Worm (Caenorhabditis elegans): ENCODE measurements around the gene aipr-1.

Gene aipr-1

ce11 chrII:6615232-6616029 lies 21.4 kb upstream of the aipr-1 start:
- TF ChIP-seq pes-1 (GFP tag; IDR thresholded peaks at IDR 0.05) (no peak), F13C5.2 (tag; optimal IDR thresholded peaks at IDR 0.05) (no peak), flt-1 (GFP tag; IDR thresholded peaks at IDR 0.05) (no peak), ama-1 (optimal IDR thresholded peaks at IDR 0.05) (no peak), tbx-11 (GFP tag; IDR thresholded peaks at IDR 0.05) (no peak), hmg-4 (GFP tag; optimal IDR thresholded peaks at IDR 0.05) (no peak), sea-1 (GFP tag; conservative IDR thresholded peaks at IDR 0.05) (no peak), ceh-36 (tag; optimal IDR thresholded peaks at IDR 0.05) (no peak), ets-7 (tag; optimal IDR thresholded peaks at IDR 0.05) (no peak), B0310.2 (tag; optimal IDR thresholded peaks at IDR 0.05) (no peak), ceh-13 (GFP tag; optimal IDR thresholded peaks at IDR 0.05) (no peak), aly-1 (tag; optimal IDR thresholded peaks at IDR 0.05) (no peak), hnd-1 (tag; optimal IDR thresholded peaks at IDR 0.05) (no peak), tra-4 (tag; optimal IDR thresholded peaks at IDR 0.05) (no peak), tbx-37 (GFP tag; conservative IDR thresholded peaks at IDR 0.05) (no peak), scrt-1 (GFP tag; IDR thresholded peaks at IDR 0.05) (no peak), hmbx-1 (tag; optimal IDR thresholded peaks at IDR 0.05) (no peak)

ce11 chrII:6614500-6614899 lies 20.4 kb upstream of the aipr-1 start:
- TF ChIP-seq hmbx-1 (tag; optimal IDR thresholded peaks at IDR 0.05) (no peak), tbx-37 (GFP tag; conservative IDR thresholded peaks at IDR 0.05) (no peak)

- TF ChIP-seq hmbx-1 (tag; optimal IDR thresholded peaks at IDR 0.05) (no peak), F13C5.2 (tag; optimal IDR thresholded peaks at IDR 0.05) (no peak), pes-1 (GFP tag; IDR thresholded peaks at IDR 0.05) (no peak), ets-7 (tag; optimal IDR thresholded peaks at IDR 0.05) (no peak), hnd-1 (tag; optimal IDR thresholded peaks at IDR 0.05) (no peak), flt-1 (GFP tag; IDR thresholded peaks at IDR 0.05) (no peak), B0310.2 (tag; optimal IDR thresholded peaks at IDR 0.05) (no peak), tbx-37 (GFP tag; conservative IDR thresholded peaks at IDR 0.05) (no peak)
These were observed 18.5 kb upstream of the aipr-1 start for ce11 chrII:6612544-6612943.

- TF ChIP-seq pes-1 (GFP tag; IDR thresholded peaks at IDR 0.05), result no peak
- TF ChIP-seq hnd-1 (tag; optimal IDR thresholded peaks at IDR 0.05), result no peak
- no peak for TF ChIP-seq F13C5.2 (tag; optimal IDR thresholded peaks at IDR 0.05)
- TF ChIP-seq tbx-11 (GFP tag; IDR thresholded peaks at IDR 0.05), result no peak
- no peak for TF ChIP-seq tbx-37 (GFP tag; conservative IDR thresholded peaks at IDR 0.05)
- TF ChIP-seq flt-1 (GFP tag; IDR thresholded peaks at IDR 0.05), result no peak
- no peak for TF ChIP-seq sea-1 (GFP tag; conservative IDR thresholded peaks at IDR 0.05)
- no peak for TF ChIP-seq ceh-13 (GFP tag; optimal IDR thresholded peaks at IDR 0.05)
- TF ChIP-seq ama-1 (optimal IDR thresholded peaks at IDR 0.05), result no peak
- no peak for TF ChIP-seq hmg-4 (GFP tag; optimal IDR thresholded peaks at IDR 0.05)
- no peak for TF ChIP-seq ets-7 (tag; optimal IDR thresholded peaks at IDR 0.05)
- TF ChIP-seq aly-1 (tag; optimal IDR thresholded peaks at IDR 0.05), result no peak
- no peak for TF ChIP-seq B0310.2 (tag; optimal IDR thresholded peaks at IDR 0.05)
- TF ChIP-seq ceh-36 (tag; optimal IDR thresholded peaks at IDR 0.05), result no peak
- no peak for TF ChIP-seq tra-4 (tag; optimal IDR thresholded peaks at IDR 0.05)
- no peak for TF ChIP-seq scrt-1 (GFP tag; IDR thresholded peaks at IDR 0.05)
These were observed 16.2 kb upstream of the aipr-1 start for ce11 chrII:6610262-6610661.

- TF ChIP-seq hmg-4 (GFP tag; optimal IDR thresholded peaks at IDR 0.05), result no peak
These were observed 15.3 kb upstream of the aipr-1 start, which contains the start of gene epg-5 for ce11 chrII:6609315-6609842. TSS of gene epg-5 (minus strand) at chrII:6609365.

- TF ChIP-seq ceh-13 (GFP tag; optimal IDR thresholded peaks at IDR 0.05) (no peak), tra-4 (tag; optimal IDR thresholded peaks at IDR 0.05) (no peak), sea-1 (GFP tag; conservative IDR thresholded peaks at IDR 0.05) (no peak), hnd-1 (tag; optimal IDR thresholded peaks at IDR 0.05) (no peak), ama-1 (optimal IDR thresholded peaks at IDR 0.05) (no peak), F13C5.2 (tag; optimal IDR thresholded peaks at IDR 0.05) (no peak), B0310.2 (tag; optimal IDR thresholded peaks at IDR 0.05) (no peak), hmg-4 (GFP tag; optimal IDR thresholded peaks at IDR 0.05) (no peak), pes-1 (GFP tag; IDR thresholded peaks at IDR 0.05) (no peak), tbx-37 (GFP tag; conservative IDR thresholded peaks at IDR 0.05) (no peak), ets-7 (tag; optimal IDR thresholded peaks at IDR 0.05) (no peak), ceh-36 (tag; optimal IDR thresholded peaks at IDR 0.05) (no peak), scrt-1 (GFP tag; IDR thresholded peaks at IDR 0.05) (no peak), tbx-11 (GFP tag; IDR thresholded peaks at IDR 0.05) (no peak), flt-1 (GFP tag; IDR thresholded peaks at IDR 0.05) (no peak), aly-1 (tag; optimal IDR thresholded peaks at IDR 0.05) (no peak)
These were observed 14.6 kb upstream of the aipr-1 start for ce11 chrII:6608626-6609025.

- TF ChIP-seq sea-1 (GFP tag; conservative IDR thresholded peaks at IDR 0.05), result no peak
- no peak for TF ChIP-seq hmg-4 (GFP tag; optimal IDR thresholded peaks at IDR 0.05)
- TF ChIP-seq tbx-11 (GFP tag; IDR thresholded peaks at IDR 0.05), result no peak
- TF ChIP-seq ets-7 (tag; optimal IDR thresholded peaks at IDR 0.05), result no peak
- no peak for TF ChIP-seq ceh-13 (GFP tag; optimal IDR thresholded peaks at IDR 0.05)
- no peak for TF ChIP-seq tra-4 (tag; optimal IDR thresholded peaks at IDR 0.05)
- no peak for TF ChIP-seq flt-1 (GFP tag; IDR thresholded peaks at IDR 0.05)
- no peak for TF ChIP-seq pes-1 (GFP tag; IDR thresholded peaks at IDR 0.05)
- TF ChIP-seq hnd-1 (tag; optimal IDR thresholded peaks at IDR 0.05), result no peak
- no peak for TF ChIP-seq aly-1 (tag; optimal IDR thresholded peaks at IDR 0.05)
- TF ChIP-seq tbx-37 (GFP tag; conservative IDR thresholded peaks at IDR 0.05), result no peak
- no peak for TF ChIP-seq hmbx-1 (tag; optimal IDR thresholded peaks at IDR 0.05)
These were observed 6.9 kb upstream of the aipr-1 start, which contains the start of gene vps-33.2 for ce11 chrII:6600973-6601372. TSS of gene vps-33.2 (plus strand) at chrII:6601216.

Data from whole organism, early embryonic.